Worm (Caenorhabditis elegans): Measurements from ENCODE around the gene K10H10.12.

The K10H10.12 gene

DNA sequence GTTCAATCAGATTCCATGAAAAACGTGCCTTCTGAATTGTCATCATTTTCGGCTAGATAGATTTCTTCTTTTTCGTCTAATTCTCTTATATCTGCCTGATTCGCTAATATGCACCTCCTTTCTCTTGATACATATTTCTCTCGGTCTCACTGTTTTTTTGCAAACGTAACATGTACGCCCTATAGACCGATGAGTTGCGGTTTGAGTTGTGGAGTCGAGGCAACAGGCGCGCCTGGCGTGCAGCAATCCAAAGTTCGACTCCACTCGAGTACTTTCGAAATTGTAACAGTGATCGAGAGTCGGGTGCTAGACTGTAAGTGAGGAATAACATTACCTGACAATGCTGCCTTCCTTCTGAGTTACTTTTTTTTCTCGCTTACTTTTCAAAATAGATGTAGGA is 9.3 kb downstream of the K10H10.12 start (continued):
- no peak for TF ChIP-seq ces-1 (GFP tag; optimal IDR thresholded peaks at IDR 0.05)

DNA sequence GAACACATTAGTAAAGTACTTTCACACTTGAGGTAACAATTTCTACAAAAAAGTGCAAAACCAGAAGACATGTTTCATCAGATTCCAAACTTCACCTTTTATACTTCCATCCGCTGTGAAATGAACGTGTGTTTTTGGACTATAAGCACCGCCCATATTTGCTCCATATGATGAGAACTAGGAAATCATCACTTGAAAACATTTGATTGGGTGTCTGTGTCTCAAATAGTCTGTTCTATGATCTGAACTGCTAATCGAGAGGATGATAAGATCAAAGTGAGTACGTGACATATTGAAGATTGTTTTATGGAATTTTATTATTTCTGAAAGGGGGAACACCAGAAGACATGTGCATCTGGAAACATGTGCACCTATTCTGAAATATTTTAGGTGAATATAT is 10.8 kb downstream of the K10H10.12 start:
- TF ChIP-seq ceh-39 (tag; optimal IDR thresholded peaks at IDR 0.05) (no peak), flh-1 (GFP tag; optimal IDR thresholded peaks at IDR 0.05) (no peak), snpc-4 (tag; optimal IDR thresholded peaks at IDR 0.05) (no peak), bed-3 (GFP tag; optimal IDR thresholded peaks at IDR 0.05) (no peak), nhr-237 (tag; optimal IDR thresholded peaks at IDR 0.05) (no peak), tbx-8 (GFP tag; optimal IDR thresholded peaks at IDR 0.05) (no peak), nhr-76 (tag; optimal IDR thresholded peaks at IDR 0.05) (no peak), ceh-83 (GFP tag; optimal IDR thresholded peaks at IDR 0.05) (no peak), cnd-1 (tag; optimal IDR thresholded peaks at IDR 0.05) (no peak), zip-8 (tag; optimal IDR thresholded peaks at IDR 0.05) (no peak), nhr-12 (tag; optimal IDR thresholded peaks at IDR 0.05) (no peak), ham-2 (GFP tag; optimal IDR thresholded peaks at IDR 0.05) (no peak), unc-120 (tag; optimal IDR thresholded peaks at IDR 0.05; ENCODE audit: poor library complexity, severe bottlenecking) (no peak), mep-1 (tag; optimal IDR thresholded peaks at IDR 0.05) (no peak)

- TF ChIP-seq ces-1 (GFP tag; optimal IDR thresholded peaks at IDR 0.05) (no peak), pha-4 (tag; optimal IDR thresholded peaks at IDR 0.05) (no peak), elt-1 (tag; optimal IDR thresholded peaks at IDR 0.05; ENCODE audit: borderline replicate concordance, insufficient read depth) (peak; percentile 85), nhr-12 (tag; optimal IDR thresholded peaks at IDR 0.05) (no peak), nhr-28 (tag; optimal IDR thresholded peaks at IDR 0.05) (no peak), ztf-11 (tag; optimal IDR thresholded peaks at IDR 0.05) (no peak), drap-1 (GFP tag; optimal IDR thresholded peaks at IDR 0.05) (no peak)
These were observed 11.7 kb downstream of the K10H10.12 start for ce11 chrII:14494464-14494863.

ce11 chrII:14494414-14494463 is 11.9 kb downstream of the K10H10.12 start, which contains the start of gene cysl-2:
Gene cysl-2, minus strand, starts transcription at chrII:14494451.
- TF ChIP-seq drap-1 (GFP tag; optimal IDR thresholded peaks at IDR 0.05) (no peak), zip-8 (tag; optimal IDR thresholded peaks at IDR 0.05) (no peak)

ce11 chrII:14494014-14494413 is 12.1 kb downstream of the K10H10.12 start:
- TF ChIP-seq zip-8 (tag; optimal IDR thresholded peaks at IDR 0.05) (no peak), nhr-237 (tag; optimal IDR thresholded peaks at IDR 0.05) (no peak), nhr-2 (tag; optimal IDR thresholded peaks at IDR 0.05) (no peak), mep-1 (tag; optimal IDR thresholded peaks at IDR 0.05) (no peak), pha-4 (tag; optimal IDR thresholded peaks at IDR 0.05) (no peak), unc-62 (GFP tag; optimal IDR thresholded peaks at IDR 0.05) (no peak), tbx-8 (GFP tag; optimal IDR thresholded peaks at IDR 0.05) (no peak), snpc-4 (tag; optimal IDR thresholded peaks at IDR 0.05) (no peak), lin-32 (GFP tag; optimal IDR thresholded peaks at IDR 0.05) (no peak), mab-5 (tag; optimal IDR thresholded peaks at IDR 0.05) (no peak), flh-1 (GFP tag; optimal IDR thresholded peaks at IDR 0.05) (no peak), sptf-1 (tag; optimal IDR thresholded peaks at IDR 0.05) (no peak), sem-2 (GFP tag; optimal IDR thresholded peaks at IDR 0.05) (no peak), ham-2 (GFP tag; optimal IDR thresholded peaks at IDR 0.05) (no peak), ceh-39 (tag; optimal IDR thresholded peaks at IDR 0.05) (no peak)

DNA sequence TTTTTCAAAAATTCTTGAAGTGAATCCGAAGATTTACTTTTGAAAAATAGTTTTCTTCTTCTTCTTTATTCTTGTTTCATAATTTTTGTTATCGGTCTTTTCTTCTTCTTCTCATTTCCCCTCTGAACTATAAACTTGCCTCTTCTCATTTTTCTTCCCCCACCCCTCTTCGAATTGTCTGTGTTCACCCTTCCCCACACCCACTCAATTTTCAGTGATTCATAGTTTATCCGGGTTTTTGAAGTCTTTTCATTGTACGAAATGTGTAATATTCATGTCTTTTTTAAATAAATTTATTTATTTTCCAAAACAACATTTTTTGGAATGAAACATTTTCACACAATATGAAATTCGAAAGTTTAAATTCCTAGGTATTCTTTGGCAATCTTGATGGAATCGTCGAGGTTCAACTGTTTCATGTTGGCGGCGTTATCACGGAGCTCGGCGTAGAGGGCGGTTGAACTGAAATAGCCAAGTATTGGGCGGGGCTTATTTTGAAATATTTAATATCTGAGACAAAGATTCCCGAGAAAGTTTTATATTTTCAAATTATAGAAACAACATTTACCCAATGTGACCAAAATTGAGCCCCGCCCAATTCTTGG is 13.5 kb downstream of the K10H10.12 start:
- TF ChIP-seq ceh-83 (GFP tag; optimal IDR thresholded peaks at IDR 0.05) (no peak), flh-1 (GFP tag; optimal IDR thresholded peaks at IDR 0.05) (no peak), lsy-2 (tag; optimal IDR thresholded peaks at IDR 0.05) (no peak), M03D4.4 (tag; optimal IDR thresholded peaks at IDR 0.05) (no peak), sem-2 (GFP tag; optimal IDR thresholded peaks at IDR 0.05) (no peak), ham-2 (GFP tag; optimal IDR thresholded peaks at IDR 0.05) (no peak), blmp-1 (tag; optimal IDR thresholded peaks at IDR 0.05) (no peak), mab-5 (tag; optimal IDR thresholded peaks at IDR 0.05) (no peak), zip-8 (tag; optimal IDR thresholded peaks at IDR 0.05) (no peak), ces-1 (GFP tag; optimal IDR thresholded peaks at IDR 0.05) (no peak)

- TF ChIP-seq zip-8 (tag; optimal IDR thresholded peaks at IDR 0.05) = no peak
- TF ChIP-seq cnd-1 (tag; optimal IDR thresholded peaks at IDR 0.05) = no peak
- no peak for TF ChIP-seq unc-62 (GFP tag; optimal IDR thresholded peaks at IDR 0.05)
- TF ChIP-seq elt-3 (tag; optimal IDR thresholded peaks at IDR 0.05) = no peak
- TF ChIP-seq ceh-43 (GFP tag; optimal IDR thresholded peaks at IDR 0.05) = no peak
- no peak for TF ChIP-seq ceh-39 (tag; optimal IDR thresholded peaks at IDR 0.05)
- no peak for TF ChIP-seq drap-1 (GFP tag; optimal IDR thresholded peaks at IDR 0.05)
- TF ChIP-seq blmp-1 (tag; optimal IDR thresholded peaks at IDR 0.05) = peak; percentile 58
These were observed 16.7 kb downstream of the K10H10.12 start, which contains the start of gene vnut-1 for ce11 chrII:14489407-14489806. Gene vnut-1, plus strand, starts transcription at chrII:14489802.

Measured in whole organism, mixed stage, embryonic.